Fruit fly (Drosophila melanogaster): ENCODE data around the gene CG10254.

- TF ChIP-seq CG3032 (tag; optimal IDR thresholded peaks at IDR 0.05): no peak
- TF ChIP-seq vri (GFP tag; optimal IDR thresholded peaks at IDR 0.05): no peak
- TF ChIP-seq svp (GFP tag): no peak
Observed at dm6 chr3R:23666672-23667211, 28.0 kb downstream of the CG10254 start.

Data from whole organism, prepupa.